Worm (Caenorhabditis elegans): Measurements from ENCODE around the gene srw-130.

DNA sequence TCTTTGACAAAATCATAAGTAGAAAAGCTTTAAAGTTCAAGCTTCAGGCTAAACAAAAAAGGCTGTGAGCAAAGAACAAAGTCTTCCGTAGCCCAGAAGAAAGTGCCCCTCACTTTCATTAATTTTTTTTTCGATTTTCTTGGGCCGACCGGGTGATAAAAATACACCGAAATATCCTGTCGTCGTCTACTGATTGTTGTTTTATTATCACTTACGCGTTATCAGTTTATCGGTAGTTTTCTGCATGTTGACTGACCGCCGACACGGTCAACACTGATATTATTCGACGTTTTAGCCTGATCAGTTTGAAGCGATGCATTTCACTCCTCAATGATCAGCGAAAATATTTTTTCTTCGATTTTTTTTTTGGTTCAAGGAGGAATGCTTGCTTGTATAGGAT, 31.7 kb upstream of the srw-130 start:
- no peak for TF ChIP-seq aly-2 (tag; optimal IDR thresholded peaks at IDR 0.05)
- no peak for TF ChIP-seq elt-1 (tag; optimal IDR thresholded peaks at IDR 0.05)
- no peak for TF ChIP-seq lin-13 (GFP tag; optimal IDR thresholded peaks at IDR 0.05)
- no peak for TF ChIP-seq ZK546.5 (tag; optimal IDR thresholded peaks at IDR 0.05)
- no peak for TF ChIP-seq ztf-11 (tag; optimal IDR thresholded peaks at IDR 0.05)
- TF ChIP-seq ztf-1 (GFP tag; conservative IDR thresholded peaks at IDR 0.05): no peak
- TF ChIP-seq zag-1 (tag; optimal IDR thresholded peaks at IDR 0.05): no peak
- no peak for TF ChIP-seq nhr-12 (tag; optimal IDR thresholded peaks at IDR 0.05)
- TF ChIP-seq elt-3 (tag; optimal IDR thresholded peaks at IDR 0.05): no peak
- TF ChIP-seq nhr-77 (tag; optimal IDR thresholded peaks at IDR 0.05): no peak
- no peak for TF ChIP-seq skn-1 (tag; optimal IDR thresholded peaks at IDR 0.05)

Measured in whole organism, L2 larva.